Worm (Caenorhabditis elegans) whole organism, young adult: ENCODE data around the gene F07E5.5.
"Not testable (repeated sequence)": the region's sequence is repeated elsewhere in the genome, so short reads cannot be mapped to it uniquely, and the experiment has no call there.

Experiments used
- F22D6.2 ChIP-seq: sonication (generic microtip); optimal IDR thresholded peaks from 2 replicates; lab custom pipeline; 2016; ENCODE audit warnings: mild to moderate bottlenecking, missing genetic modification characterization, missing compliant biosample characterization
- T07F8.4 ChIP-seq: sonication (generic microtip); optimal IDR thresholded peaks from 2 replicates; lab custom pipeline; 2016; ENCODE audit warnings: mild to moderate bottlenecking, missing genetic modification characterization, moderate library complexity, missing compliant biosample characterization
- ceh-40 ChIP-seq: fragments of 200-800 bp; sonication (Bioruptor generic); IDR thresholded peaks from 2 replicates; pipeline ENCODE4 v1.3.6; 2022; ENCODE audit warnings: missing genetic modification characterization, missing compliant biosample characterization
- ceh-58 ChIP-seq: fragments of 200-800 bp; sonication (Bioruptor generic); IDR thresholded peaks from 2 replicates; pipeline ENCODE4 v1.3.6; 2022; ENCODE audit warnings: missing genetic modification characterization, missing compliant biosample characterization
- ceh-79 ChIP-seq: sonication (generic microtip); optimal IDR thresholded peaks from 2 replicates; lab custom pipeline; 2017; ENCODE audit warnings: mild to moderate bottlenecking, missing genetic modification characterization, missing compliant biosample characterization
- hlh-12 ChIP-seq: sonication (generic microtip); optimal IDR thresholded peaks from 2 replicates; lab custom pipeline; 2016; ENCODE audit warnings: missing genetic modification characterization, missing compliant biosample characterization
- hrde-1 ChIP-seq: sonication (generic microtip); optimal IDR thresholded peaks from 2 replicates; lab custom pipeline; 2016; ENCODE audit warnings: missing genetic modification characterization, mild to moderate bottlenecking, missing compliant biosample characterization, moderate library complexity, missing genotype, missing genetic modification reagents, borderline replicate concordance
- mel-28 ChIP-seq: sonication (generic microtip); optimal IDR thresholded peaks from 2 replicates; lab custom pipeline; 2016; ENCODE audit warnings: borderline replicate concordance, mild to moderate bottlenecking, missing genetic modification characterization, missing compliant biosample characterization
- nfya-1 ChIP-seq: sonication (generic microtip); optimal IDR thresholded peaks from 2 replicates; lab custom pipeline; 2017; ENCODE audit warnings: antibody characterized with exemption, missing compliant biosample characterization, missing genetic modification characterization, borderline replicate concordance; ENCODE audit not compliant: insufficient read depth
- pha-4 ChIP-seq: fragments of 150-350 bp; sonication (generic microtip); optimal IDR thresholded peaks from 2 replicates; lab custom pipeline; 2014; ENCODE audit warnings: missing biosample characterization, missing genetic modification reagents, missing genetic modification characterization
- sptf-2 ChIP-seq: fragments of 200-800 bp; sonication (Bioruptor generic); optimal IDR thresholded peaks from 2 replicates; lab custom pipeline; 2018; ENCODE audit warnings: mild to moderate bottlenecking, missing genetic modification characterization, missing compliant biosample characterization
- unc-130 ChIP-seq: sonication (generic microtip); optimal IDR thresholded peaks from 2 replicates; lab custom pipeline; 2016; ENCODE audit warnings: missing genetic modification reagents, missing genetic modification characterization, missing compliant biosample characterization

ce11 chrII:2023514-2023913, 35.4 kb downstream of the F07E5.5 start, which contains the start of gene cya-2:
- TF ChIP-seq ceh-79; mel-28 (tag; lab: Kevin White, UChicago); hlh-12 (tag; lab: Kevin White, UChicago); unc-130; sptf-2 (GFP tag; lab: Kevin White, UChicago); ceh-40; hrde-1 (tag; lab: Kevin White, UChicago); F22D6.2 (tag; lab: Kevin White, UChicago); pha-4 (tag; lab: Kevin White, UChicago); ceh-58 (GFP tag; lab: Robert Waterston, UW); T07F8.4 (tag; lab: Kevin White, UChicago); nfya-1: not testable (repeated sequence)
